Fruit fly (Drosophila melanogaster): Measurements from ENCODE around the gene CG31917.

- TF ChIP-seq fru (GFP tag; optimal IDR thresholded peaks at IDR 0.05) (peak; percentile 90), pan (optimal IDR thresholded peaks at IDR 0.05) (no peak), Rel (GFP tag; optimal IDR thresholded peaks at IDR 0.05) (no peak), Rel (tag; optimal IDR thresholded peaks at IDR 0.05) (peak; percentile 98)
Observed at dm6 chr2L:5052367-5052914, 41.8 kb upstream of the CG31917 start, which contains the start of gene senju.

Measured in whole organism, wandering third instar larva.